Worm (Caenorhabditis elegans) whole organism, dauer: ENCODE data around the gene C53A5.17.

Experiments
- unc-62 ChIP-seq: sonication (generic microtip); optimal IDR thresholded peaks from 2 replicates; lab custom pipeline; 2017; ENCODE audit warnings: missing biosample characterization, missing genetic modification reagents, missing genetic modification characterization

C53A5.17 gene

DNA sequence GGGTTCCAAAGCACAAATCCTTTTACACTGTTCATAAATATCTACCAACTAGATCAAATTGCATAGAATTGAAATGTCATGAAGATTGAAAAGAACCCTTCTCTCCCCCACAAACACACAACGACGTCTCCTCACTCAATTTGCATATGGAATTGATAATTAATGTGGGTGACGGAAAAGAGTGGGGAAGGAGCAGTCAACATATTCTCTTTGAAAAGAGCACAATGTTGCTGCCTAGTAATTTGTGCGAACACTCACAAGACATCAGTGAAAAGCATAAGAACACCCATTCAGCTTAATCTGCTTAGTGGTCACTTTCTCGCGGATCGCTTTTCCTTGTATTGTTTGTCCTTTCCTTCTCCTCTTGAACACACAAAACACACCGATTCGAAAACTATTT is 24.5 kb downstream of the C53A5.17 start:
- no peak for TF ChIP-seq unc-62

DNA sequence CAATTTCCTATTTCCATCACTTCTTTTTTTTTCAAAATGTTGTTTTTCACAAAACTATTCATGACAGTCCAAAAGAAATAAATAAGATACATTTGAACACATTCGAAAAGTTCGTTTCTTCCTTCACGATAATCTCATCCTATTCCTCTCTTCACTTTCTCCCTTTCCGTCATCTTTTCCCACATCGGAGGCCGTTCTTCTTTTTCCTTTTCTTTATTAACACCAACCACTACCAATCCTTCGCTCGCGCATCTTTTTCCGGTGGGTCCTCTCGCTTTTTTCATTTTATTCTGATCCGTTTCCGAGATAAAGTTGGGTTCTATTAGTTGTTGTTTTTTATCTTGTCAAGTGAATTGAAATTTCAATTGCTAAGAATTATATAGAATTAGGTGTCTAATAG is 25.4 kb downstream of the C53A5.17 start:
- TF ChIP-seq unc-62: no peak

ce11 chrV:14493665-14494064 is 27.2 kb downstream of the C53A5.17 start:
- no peak for TF ChIP-seq unc-62

DNA sequence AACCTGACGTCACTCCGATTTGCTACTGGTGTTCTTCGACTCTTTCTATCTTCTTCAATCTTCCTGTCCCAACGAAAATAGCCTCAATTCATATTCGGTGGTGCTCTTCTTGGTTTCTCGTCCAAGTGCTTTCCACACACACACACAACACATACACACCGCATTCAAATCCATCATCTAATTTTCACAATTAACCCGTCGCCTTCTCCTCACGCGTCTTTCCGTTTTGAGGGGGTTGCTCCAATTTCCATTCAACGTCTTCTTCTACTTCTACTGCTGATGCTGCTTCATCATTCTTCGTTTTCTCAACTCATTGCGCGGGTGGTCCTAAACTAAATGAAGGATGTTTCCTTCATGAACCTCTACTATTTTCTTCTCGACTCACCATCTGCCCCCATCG is 29.8 kb downstream of the C53A5.17 start:
- TF ChIP-seq unc-62: no peak

DNA sequence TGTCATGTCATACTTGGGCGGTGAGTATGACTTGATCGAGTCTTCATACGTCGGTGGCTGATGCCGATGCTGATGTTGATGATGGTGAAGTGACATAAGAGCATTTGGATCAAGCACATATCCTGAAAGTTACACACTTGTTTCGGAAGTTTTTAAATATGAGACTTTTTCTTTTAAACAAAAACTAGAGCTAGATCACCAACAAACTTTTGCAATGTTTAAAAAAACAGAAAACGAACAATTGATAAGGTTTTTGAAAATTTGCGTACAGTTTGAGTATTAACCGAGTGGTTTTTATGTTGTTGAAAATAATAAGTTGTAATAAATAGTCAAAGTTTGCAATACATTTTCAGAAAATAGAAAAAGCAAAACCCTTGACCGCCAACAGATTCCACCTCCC is 36.3 kb downstream of the C53A5.17 start, which contains the start of gene R02D5.4:
Gene R02D5.4, minus strand, starts transcription at position 101 of the 400 bp plus-strand sequence.
- no peak for TF ChIP-seq unc-62

DNA sequence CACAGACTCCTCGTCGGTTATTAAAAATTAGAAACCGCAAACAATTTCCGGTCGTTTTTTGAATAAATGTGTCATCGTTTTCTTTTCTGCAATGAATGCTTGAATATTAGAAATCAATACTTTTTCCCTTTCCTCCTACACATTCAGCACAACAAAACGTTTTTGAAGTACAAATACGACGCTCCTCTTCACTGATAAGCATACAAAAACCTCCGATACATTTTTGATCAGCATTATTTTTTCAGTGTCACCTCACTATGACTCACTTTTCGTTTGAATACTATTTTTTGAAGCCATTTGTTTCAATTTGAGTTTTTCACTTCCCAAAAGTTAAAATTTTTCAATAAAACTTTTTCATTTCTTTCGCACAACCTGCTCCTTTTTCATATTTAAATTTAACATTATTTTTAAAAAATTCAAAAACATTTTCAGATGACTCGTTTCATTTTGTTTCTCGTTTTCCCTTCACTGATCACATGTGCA is 38.1 kb downstream of the C53A5.17 start, which contains the start of gene R02D5.3:
Gene R02D5.3, plus strand, starts transcription at position 433 of the 483 bp plus-strand sequence.
- no peak for TF ChIP-seq unc-62

DNA sequence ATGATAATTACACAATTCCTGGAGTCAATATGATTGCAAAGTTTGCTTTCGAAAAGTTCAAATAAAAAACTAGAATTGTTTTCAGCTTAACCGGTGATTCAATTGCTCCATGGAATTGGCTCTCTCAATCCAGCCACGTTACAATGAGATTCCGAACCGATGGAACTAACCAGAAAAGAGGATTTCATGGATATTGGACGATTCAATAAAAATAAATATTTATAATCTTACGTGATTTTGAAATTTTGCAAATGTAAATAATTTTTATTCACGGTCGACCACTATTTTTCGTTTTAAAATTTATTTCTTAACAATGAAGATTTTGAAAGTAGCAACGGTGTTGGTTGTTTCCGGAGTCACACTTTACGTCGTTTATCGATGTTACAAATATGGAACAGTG is 38.9 kb downstream of the C53A5.17 start, which contains the start of gene R02D5.10:
Gene R02D5.10, plus strand, starts transcription at position 301 of the 400 bp plus-strand sequence.
- TF ChIP-seq unc-62: no peak

DNA sequence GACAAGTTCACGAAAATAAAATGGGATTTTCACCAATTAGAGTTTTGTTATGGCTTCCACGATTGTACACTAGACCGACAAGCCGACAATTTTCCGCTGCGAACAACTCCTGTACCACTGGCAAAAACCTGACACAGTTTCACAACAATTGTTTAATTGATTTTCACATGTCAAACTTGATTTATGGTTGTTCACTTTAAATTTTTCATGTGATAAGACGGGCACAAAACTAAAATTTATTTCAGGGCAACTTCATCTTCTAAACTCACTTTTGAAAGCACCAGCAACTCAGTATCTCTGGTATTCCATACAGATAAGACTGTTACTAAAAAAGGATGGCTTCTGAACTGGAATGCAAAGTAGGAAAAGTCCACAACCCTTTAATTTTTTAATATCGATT is 39.5 kb downstream of the C53A5.17 start, which contains the start of gene R02D5.7:
Gene R02D5.7, minus strand, starts transcription at position 101 of the 400 bp plus-strand sequence.
- TF ChIP-seq unc-62: no peak

- TF ChIP-seq unc-62: no peak
Measured at ce11 chrV:14480533-14480932, 40.4 kb downstream of the C53A5.17 start.

ce11 chrV:14478979-14479378 is 41.9 kb downstream of the C53A5.17 start, which contains the start of gene clec-55:
Gene clec-55, plus strand, starts transcription at chrV:14479279.
- no peak for TF ChIP-seq unc-62

DNA sequence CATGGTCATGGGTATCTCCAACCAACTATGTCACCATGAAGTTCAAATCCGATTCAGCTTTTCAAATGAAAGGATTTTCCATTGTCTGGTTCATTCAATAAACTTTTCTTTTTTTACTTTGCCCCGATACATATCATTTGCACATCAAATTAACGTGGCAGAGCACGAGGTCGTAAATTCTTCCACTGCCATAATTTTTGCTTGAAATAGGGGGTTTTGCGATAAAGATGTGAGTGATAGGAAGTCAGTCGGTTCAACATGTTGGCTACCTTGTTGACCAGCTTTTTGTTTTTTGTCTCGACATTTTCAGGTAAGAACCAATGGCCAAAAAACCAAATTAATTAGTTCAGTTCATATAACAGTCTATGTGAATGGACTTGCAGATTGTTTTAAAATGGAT is 44.2 kb downstream of the C53A5.17 start, which contains the start of gene clec-54:
Gene clec-54, plus strand, starts transcription at position 224 of the 400 bp plus-strand sequence.
- no peak for TF ChIP-seq unc-62

- TF ChIP-seq unc-62: no peak
Measured at ce11 chrV:14474099-14474498, 46.8 kb downstream of the C53A5.17 start, which contains the start of gene clec-56. Gene clec-56, plus strand, starts transcription at chrV:14474399.

- TF ChIP-seq unc-62: no peak
Measured at ce11 chrV:14472229-14472628, 48.7 kb downstream of the C53A5.17 start, which contains the start of gene clec-227. Gene clec-227, plus strand, starts transcription at chrV:14472529.
